Fruit fly (Drosophila melanogaster) ovary, adult (tissue): ENCODE results near the gene CG34425.

Source experiments
- CG17801 ChIP-seq: fragments of 200-800 bp; optimal IDR thresholded peaks from 2 replicates; lab custom pipeline; 2019; ENCODE audit warnings: missing biosample characterization, mild to moderate bottlenecking, missing genetic modification characterization, moderate library complexity; ENCODE audit not compliant: partially characterized antibody

Gene CG34425

DNA sequence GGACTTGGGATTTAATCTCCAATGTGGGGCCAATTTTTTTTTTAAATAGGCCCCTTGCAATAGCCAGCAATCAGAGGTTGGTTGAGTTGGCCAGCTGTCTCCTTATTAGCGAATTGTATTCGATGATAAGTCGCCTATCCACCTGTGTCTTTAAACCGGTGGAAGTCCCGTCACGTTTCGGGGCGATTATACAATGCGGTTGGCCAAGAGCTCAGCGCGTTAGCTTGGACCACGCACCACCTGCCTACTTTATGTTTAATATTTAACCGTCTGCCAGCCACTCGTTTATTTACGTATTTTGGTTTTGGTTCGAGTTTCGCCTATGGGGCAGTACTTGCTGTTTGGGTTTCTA is 35.5 kb downstream of the CG34425 start:
- no peak for TF ChIP-seq CG17801 (GFP tag; lab: Kevin White, UChicago)

DNA sequence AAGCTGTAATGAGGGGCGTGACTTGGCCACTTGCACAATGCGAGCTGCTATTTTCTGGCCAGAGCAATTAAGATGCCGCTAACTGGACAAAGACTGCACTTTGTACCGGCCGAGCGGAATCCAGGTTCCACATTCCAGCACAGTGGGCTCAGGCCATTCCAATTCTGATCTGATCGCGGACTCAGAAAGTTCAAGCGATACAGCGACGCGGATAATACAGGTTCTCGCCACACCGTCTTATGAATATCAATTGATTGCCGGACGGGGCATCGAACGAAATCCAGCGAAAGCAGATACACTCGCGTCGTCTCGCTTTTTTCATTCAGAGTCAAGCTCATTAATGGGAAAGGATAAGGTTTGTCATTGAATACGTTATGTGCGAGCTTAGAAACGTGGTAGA is 37.2 kb downstream of the CG34425 start:
- no peak for TF ChIP-seq CG17801 (GFP tag; lab: Kevin White, UChicago)

dm6 chr3R:4466894-4467293 is 39.3 kb downstream of the CG34425 start:
- TF ChIP-seq CG17801 (GFP tag; lab: Kevin White, UChicago), result no peak

DNA sequence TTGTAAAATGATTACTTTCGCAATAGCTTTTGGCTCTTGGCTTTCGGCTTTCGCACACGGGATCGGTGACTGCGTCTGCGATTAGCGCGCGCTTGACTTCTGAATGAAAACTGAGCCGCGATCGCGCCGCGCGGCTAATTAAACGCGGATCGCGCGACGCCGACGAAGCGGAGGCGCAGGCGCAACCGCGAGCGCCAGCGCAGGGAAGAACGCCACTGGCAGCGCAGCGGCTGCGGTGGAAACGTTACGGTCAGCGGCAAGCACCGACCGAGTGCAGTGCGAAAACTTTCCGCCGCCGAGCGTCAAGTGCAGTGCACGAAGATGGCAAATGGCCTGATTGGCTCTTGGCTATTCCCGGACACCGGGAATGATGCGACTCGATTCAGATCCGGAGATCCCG is 43.4 kb downstream of the CG34425 start, which contains the start of gene CG31522:
CG31522 (minus strand) TSS at position 101 of the 400 bp plus-strand sequence.
- no peak for TF ChIP-seq CG17801 (GFP tag; lab: Kevin White, UChicago)

DNA sequence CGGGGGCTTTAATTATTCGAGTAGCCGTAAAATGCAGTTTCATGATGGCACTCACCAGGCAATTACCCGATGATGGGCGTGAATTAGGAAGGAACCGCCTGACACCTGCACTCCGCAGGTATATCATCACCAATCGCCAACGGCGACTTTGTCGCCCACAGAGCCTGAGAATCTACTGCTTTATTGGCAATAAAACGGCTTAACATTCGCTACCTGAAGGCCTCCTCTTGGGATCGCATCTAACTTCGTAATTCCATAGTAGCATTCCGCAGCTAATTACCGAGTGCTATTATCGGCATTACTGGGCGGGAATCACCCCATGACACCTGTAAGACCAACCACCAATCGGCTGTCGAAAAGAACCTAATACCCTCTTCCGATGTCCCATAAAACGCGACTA is 47.9 kb downstream of the CG34425 start:
- no peak for TF ChIP-seq CG17801 (GFP tag; lab: Kevin White, UChicago)

- no peak for TF ChIP-seq CG17801 (GFP tag; lab: Kevin White, UChicago)
These were observed 48.5 kb downstream of the CG34425 start for dm6 chr3R:4457625-4458024.
